Worm (Caenorhabditis elegans) whole organism, L4 larva: ENCODE results near the gene hdl-1.
A peak's percentile ranks its signal among the peaks of the same experiment; 100 is the strongest.

ENCODE experiments used
- D1046.2 ChIP-seq: fragments of 200-800 bp; sonication (Bioruptor generic); IDR thresholded peaks from 2 replicates; pipeline ENCODE4 v1.3.6; 2022; ENCODE audit warnings: missing genetic modification characterization, missing compliant biosample characterization
- F26F4.8 ChIP-seq: fragments of 200-800 bp; sonication (Bioruptor generic); conservative IDR thresholded peaks from 2 replicates; pipeline ENCODE4 v1.3.6; 2022; ENCODE audit warnings: missing genetic modification characterization, missing compliant biosample characterization
- F37D6.2 ChIP-seq: sonication (generic microtip); optimal IDR thresholded peaks from 2 replicates; lab custom pipeline; 2016; ENCODE audit warnings: mild to moderate bottlenecking, missing genetic modification characterization, missing compliant biosample characterization
- T26A8.4 ChIP-seq: fragments of 200-800 bp; sonication (Bioruptor generic); IDR thresholded peaks from 2 replicates; pipeline ENCODE4 v1.3.6; 2022; ENCODE audit warnings: missing genetic modification characterization, missing compliant biosample characterization
- aha-1 ChIP-seq: fragments of 150-350 bp; peaks from one replicate; lab custom pipeline; 2014; ENCODE audit warnings: missing biosample characterization, missing genetic modification characterization
- ama-1 ChIP-seq: fragments of 150-350 bp; optimal IDR thresholded peaks from 2 replicates; lab custom pipeline; 2014; ENCODE audit warnings: inconsistent platforms, mixed read lengths
- arid-1 ChIP-seq: fragments of 200-800 bp; sonication (Bioruptor generic); conservative IDR thresholded peaks from 2 replicates; pipeline ENCODE4 v1.3.6; 2022; ENCODE audit warnings: missing genetic modification reagents, missing genetic modification characterization, missing compliant biosample characterization
- daf-16 ChIP-seq, 3 experiments: sonication (generic microtip); optimal IDR thresholded peaks; 2 replicates each; lab custom pipeline; 2016 to 2017; ENCODE audit warnings: missing genetic modification characterization in 3 of 3, missing genetic modification reagents in 3 of 3, mild to moderate bottlenecking in 2 of 3, missing compliant biosample characterization in 2 of 3, missing biosample characterization in 1 of 3, moderate library complexity in 1 of 3
- daf-19 ChIP-seq: fragments of 200-800 bp; sonication (Bioruptor generic); conservative IDR thresholded peaks from 2 replicates; pipeline ENCODE4 v1.3.6; 2022; ENCODE audit warnings: missing genetic modification characterization, missing compliant biosample characterization
- dmd-6 ChIP-seq: fragments of 200-800 bp; sonication (Bioruptor generic); IDR thresholded peaks from 2 replicates; pipeline ENCODE4 v1.3.6; 2022; ENCODE audit warnings: missing genetic modification reagents, missing genetic modification characterization, missing compliant biosample characterization
- dve-1 ChIP-seq: sonication (generic microtip); optimal IDR thresholded peaks from 2 replicates; lab custom pipeline; 2017; ENCODE audit warnings: antibody characterized with exemption, mild to moderate bottlenecking, missing genetic modification characterization, missing compliant biosample characterization; ENCODE audit not compliant: insufficient read depth
- gei-8 ChIP-seq: fragments of 200-800 bp; sonication (Bioruptor generic); optimal IDR thresholded peaks from 2 replicates; lab custom pipeline; 2018; ENCODE audit warnings: mild to moderate bottlenecking, missing genetic modification characterization, missing compliant biosample characterization
- hif-1 ChIP-seq, 2 experiments: sonication (generic microtip); optimal IDR thresholded peaks; 2 replicates each; lab custom pipeline; 2016 to 2017; ENCODE audit warnings: missing compliant biosample characterization in 2 of 2, missing genetic modification characterization in 2 of 2, missing genetic modification reagents in 2 of 2, missing genotype in 2 of 2, mild to moderate bottlenecking in 1 of 2
- hlh-11 ChIP-seq: fragments of 200-800 bp; sonication (Bioruptor generic); optimal IDR thresholded peaks from 2 replicates; lab custom pipeline; 2018; ENCODE audit warnings: mild to moderate bottlenecking, missing genetic modification characterization, missing compliant biosample characterization
- hlh-30 ChIP-seq: sonication (generic microtip); optimal IDR thresholded peaks from 2 replicates; lab custom pipeline; 2017; ENCODE audit warnings: antibody characterized with exemption, mild to moderate bottlenecking, missing genetic modification characterization, missing compliant biosample characterization; ENCODE audit not compliant: insufficient read depth
- lin-1 ChIP-seq: fragments of 200-800 bp; sonication (Bioruptor generic); IDR thresholded peaks from 2 replicates; pipeline ENCODE4 v1.3.6; 2022; ENCODE audit warnings: missing genetic modification reagents, missing genetic modification characterization, missing compliant biosample characterization
- lin-38 ChIP-seq: fragments of 200-800 bp; sonication (Bioruptor generic); IDR thresholded peaks from 2 replicates; pipeline ENCODE4 v1.3.6; 2022; ENCODE audit warnings: missing genetic modification reagents, missing genetic modification characterization, missing compliant biosample characterization
- madf-9 ChIP-seq: fragments of 200-800 bp; sonication (Bioruptor generic); conservative IDR thresholded peaks from 2 replicates; pipeline ENCODE4 v1.3.6; 2022; ENCODE audit warnings: missing genetic modification reagents, missing genetic modification characterization, missing compliant biosample characterization
- mdl-1 ChIP-seq, 2 experiments: fragments of 150-350 bp in 1 of 2; sonication (generic microtip) in 1 of 2; optimal IDR thresholded peaks; 2 replicates each; lab custom pipeline; 2014 to 2017; ENCODE audit warnings: missing biosample characterization in 2 of 2, missing genetic modification characterization in 2 of 2
- mdt-29 ChIP-seq: fragments of 200-800 bp; sonication (Bioruptor generic); IDR thresholded peaks from 2 replicates; pipeline ENCODE4 v1.3.6; 2022; ENCODE audit warnings: missing genetic modification reagents, missing genetic modification characterization, missing compliant biosample characterization
- mep-1 ChIP-seq: fragments of 150-350 bp; sonication (generic microtip); optimal IDR thresholded peaks from 3 replicates; lab custom pipeline; 2014; ENCODE audit warnings: missing biosample characterization, missing genetic modification characterization
- mxl-2 ChIP-seq: fragments of 200-800 bp; sonication (Bioruptor generic); conservative IDR thresholded peaks from 2 replicates; pipeline ENCODE4 v1.3.6; 2022; ENCODE audit warnings: missing genetic modification reagents, missing genetic modification characterization, missing compliant biosample characterization
- nhr-10 ChIP-seq: fragments of 150-350 bp; optimal IDR thresholded peaks from 2 replicates; lab custom pipeline; 2014; ENCODE audit warnings: missing biosample characterization, missing genetic modification characterization
- nhr-111 ChIP-seq: fragments of 200-800 bp; sonication (Bioruptor generic); optimal IDR thresholded peaks from 2 replicates; lab custom pipeline; 2018; ENCODE audit warnings: mild to moderate bottlenecking, missing genetic modification characterization, missing compliant biosample characterization
- nhr-28 ChIP-seq: fragments of 150-350 bp; optimal IDR thresholded peaks from 2 replicates; lab custom pipeline; 2014; ENCODE audit warnings: missing biosample characterization, missing genetic modification characterization
- nhr-41 ChIP-seq: fragments of 200-800 bp; sonication (Bioruptor generic); IDR thresholded peaks from 2 replicates; pipeline ENCODE4 v1.3.6; 2022; ENCODE audit warnings: missing genetic modification reagents, missing genetic modification characterization, missing compliant biosample characterization
- nhr-42 ChIP-seq: fragments of 200-800 bp; sonication (Bioruptor generic); IDR thresholded peaks from 2 replicates; pipeline ENCODE4 v1.3.6; 2022; ENCODE audit warnings: missing genetic modification characterization, missing compliant biosample characterization
- nhr-48 ChIP-seq: sonication (generic microtip); optimal IDR thresholded peaks from 2 replicates; lab custom pipeline; 2016; ENCODE audit warnings: mild to moderate bottlenecking, missing genetic modification characterization, missing compliant biosample characterization
- pqm-1 ChIP-seq: sonication (generic microtip); optimal IDR thresholded peaks from 2 replicates; lab custom pipeline; 2017; ENCODE audit warnings: missing biosample characterization, missing genetic modification characterization
- rbr-2 ChIP-seq: sonication (generic microtip); optimal IDR thresholded peaks from 2 replicates; lab custom pipeline; 2016; ENCODE audit warnings: missing genotype, missing genetic modification characterization, missing compliant biosample characterization
- skn-1 ChIP-seq: fragments of 150-350 bp; optimal IDR thresholded peaks from 2 replicates; lab custom pipeline; 2014; ENCODE audit warnings: missing biosample characterization, missing genetic modification characterization
- spr-1 ChIP-seq: sonication (generic microtip); optimal IDR thresholded peaks from 2 replicates; lab custom pipeline; 2016; ENCODE audit warnings: mild to moderate bottlenecking, missing genetic modification characterization, missing compliant biosample characterization
- spr-3 ChIP-seq: fragments of 200-800 bp; sonication (Bioruptor generic); optimal IDR thresholded peaks from 2 replicates; lab custom pipeline; 2018; ENCODE audit warnings: mild to moderate bottlenecking, missing genetic modification characterization, missing compliant biosample characterization
- unc-62 ChIP-seq, 3 experiments: fragments of 150-350 bp in 1 of 3; sonication (generic microtip); optimal IDR thresholded peaks in 2 of 3; peaks in 1 of 3; 1 replicate in 1 of 3; 2 replicates in 2 of 3; lab custom pipeline; 2014 to 2017; ENCODE audit warnings: missing biosample characterization in 3 of 3, missing genetic modification characterization in 3 of 3, missing genetic modification reagents in 3 of 3, missing genotype in 1 of 3

Gene hdl-1

DNA sequence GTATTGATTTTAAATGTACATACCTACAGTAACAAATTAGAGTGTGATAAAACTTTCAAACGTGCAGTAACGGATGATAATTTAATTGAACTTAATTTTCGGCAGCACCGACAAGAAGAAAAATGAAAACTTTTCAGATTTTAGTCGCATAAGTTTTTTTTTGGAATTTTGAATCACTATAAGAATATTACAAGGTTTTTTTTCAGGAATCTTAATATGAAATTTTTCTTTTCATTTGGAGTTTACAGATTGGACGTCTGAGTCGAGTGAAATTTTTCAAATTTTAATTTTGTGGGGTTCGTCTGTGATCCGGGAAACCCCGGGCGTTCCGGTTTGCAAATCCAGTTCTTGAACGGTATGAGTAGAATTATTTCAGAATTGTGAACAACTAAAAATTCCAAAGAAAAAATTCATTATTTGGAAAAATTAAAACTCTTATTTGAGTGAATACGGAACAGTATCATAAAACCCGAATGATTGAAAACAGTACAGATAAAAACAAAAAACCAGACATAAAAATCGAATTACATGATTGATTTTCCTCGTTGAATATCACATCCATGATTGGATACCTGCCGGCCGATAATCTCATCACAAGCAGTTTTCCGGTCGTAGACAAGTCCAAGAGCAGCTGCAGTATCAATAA, 36.2 kb downstream of the hdl-1 start (continued):
- TF ChIP-seq nhr-42 (GFP tag; lab: Robert Waterston, UW) (0 out of 2 replicates have a peak, but pooled peaks have one; percentile 6), lin-38 (GFP tag; lab: Robert Waterston, UW) (peak; percentile 42), nhr-41 (no peak), gei-8 (no peak), ama-1 (lab: Kevin White, UChicago) (no peak), lin-1 (peak; percentile 35; the same call in 1 of the 2 replicates), T26A8.4 (GFP tag; lab: Robert Waterston, UW) (peak; percentile 81), skn-1 (tag; lab: Kevin White, UChicago) (no peak), nhr-111 (GFP tag; lab: Kevin White, UChicago) (no peak)

DNA sequence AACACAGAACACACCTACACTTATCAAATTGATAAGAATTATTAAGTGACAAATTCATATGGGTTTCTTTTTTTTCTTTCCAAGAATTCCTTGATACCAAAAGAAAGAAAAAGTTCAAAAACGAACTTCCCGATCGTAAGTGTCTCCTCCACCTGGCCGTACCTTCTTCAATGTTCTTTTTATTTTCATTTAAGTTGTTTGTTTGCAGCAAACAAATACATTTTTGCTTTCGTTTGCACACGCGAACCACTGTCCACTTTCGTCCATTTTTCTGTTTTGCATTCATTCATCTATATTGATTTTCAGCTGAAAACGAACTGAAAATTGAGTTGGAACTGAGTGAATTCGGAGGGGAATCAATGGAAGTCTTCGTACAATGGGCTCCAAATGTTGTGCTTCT, 37.9 kb downstream of the hdl-1 start, which contains the start of gene VZK822L.2:
Gene VZK822L.2 (plus strand): TSS at position 301 of the 400 bp plus-strand sequence.
- TF ChIP-seq daf-19, result no peak
- no peak for TF ChIP-seq daf-16 (GFP tag; optimal IDR thresholded peaks at IDR 0.05; lab: Kevin White, UChicago)
- peak; percentile 17 for TF ChIP-seq daf-16 (tag; optimal IDR thresholded peaks at IDR 0.05; lab: Kevin White, UChicago)
- TF ChIP-seq unc-62 (GFP tag; optimal IDR thresholded peaks at IDR 0.05 in 1 of 2; lab: Kevin White, UChicago), result peak in 1 of 2 experiments; percentile 18
- no peak for TF ChIP-seq unc-62 (tag; optimal IDR thresholded peaks at IDR 0.05; lab: Kevin White, UChicago)
- TF ChIP-seq mdt-29, result no peak
- peak; percentile 43 for TF ChIP-seq aha-1
- no peak for TF ChIP-seq madf-9 (GFP tag; lab: Robert Waterston, UW)
- no peak for TF ChIP-seq mdl-1 (tag; optimal IDR thresholded peaks at IDR 0.05; lab: Kevin White, UChicago)
- TF ChIP-seq nhr-28 (tag; lab: Kevin White, UChicago), result peak; percentile 23
- TF ChIP-seq dmd-6 (GFP tag; lab: Robert Waterston, UW), result peak; percentile 33; the same call in 1 of the 2 replicates
- TF ChIP-seq skn-1 (tag; lab: Kevin White, UChicago), result no peak
- no peak for TF ChIP-seq F26F4.8 (GFP tag; lab: Robert Waterston, UW)
- no peak for TF ChIP-seq nhr-42 (GFP tag; lab: Robert Waterston, UW)
- no peak for TF ChIP-seq hlh-30 (tag; lab: Kevin White, UChicago)
- TF ChIP-seq pqm-1 (tag; lab: Kevin White, UChicago), result peak; percentile 40
- TF ChIP-seq arid-1, result no peak
- TF ChIP-seq D1046.2, result no peak
- TF ChIP-seq mxl-2, result no peak

DNA sequence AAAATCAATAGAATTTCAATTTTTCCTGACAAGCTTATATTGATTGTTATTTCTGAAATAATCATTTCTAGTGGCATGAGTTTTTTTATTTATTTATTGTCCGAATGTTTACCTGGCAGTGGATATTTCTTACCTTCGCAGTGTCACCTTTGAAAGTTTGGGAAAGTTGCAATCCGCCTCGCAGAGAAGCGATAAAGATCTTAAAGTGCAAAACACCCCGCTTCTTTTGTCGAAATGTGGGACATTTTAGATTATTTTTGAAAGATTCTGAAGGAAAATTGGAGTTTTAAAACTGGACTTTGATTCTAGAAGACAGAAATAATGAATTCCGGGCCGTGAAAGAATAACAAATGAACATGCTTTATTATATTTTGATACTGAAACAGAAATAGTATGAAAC, 40.9 kb downstream of the hdl-1 start:
- no peak for TF ChIP-seq ama-1 (lab: Kevin White, UChicago)
- no peak for TF ChIP-seq spr-1 (tag; lab: Kevin White, UChicago)
- TF ChIP-seq, all 104 proteins: peak for 0

DNA sequence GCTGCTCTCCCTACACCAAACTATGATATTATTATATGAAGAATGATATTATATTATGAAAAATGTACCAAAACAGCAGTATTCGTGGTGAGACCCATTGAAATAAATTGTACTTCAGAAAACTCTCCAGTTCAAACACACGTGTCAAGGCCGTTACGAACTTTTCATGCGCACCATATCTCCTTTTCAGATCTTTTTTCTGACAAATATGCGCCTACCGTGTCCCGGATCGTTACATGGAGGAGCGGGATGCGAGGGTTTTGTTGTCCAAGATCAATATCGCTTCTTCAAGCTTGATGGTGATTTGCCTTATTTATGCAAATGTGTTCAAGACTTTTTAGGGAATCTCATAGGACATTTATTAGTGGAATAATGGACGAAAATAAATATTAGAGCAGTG, 45.9 kb downstream of the hdl-1 start:
- TF ChIP-seq pqm-1 (tag; lab: Kevin White, UChicago) (no peak), aha-1 (peak; percentile 24)

DNA sequence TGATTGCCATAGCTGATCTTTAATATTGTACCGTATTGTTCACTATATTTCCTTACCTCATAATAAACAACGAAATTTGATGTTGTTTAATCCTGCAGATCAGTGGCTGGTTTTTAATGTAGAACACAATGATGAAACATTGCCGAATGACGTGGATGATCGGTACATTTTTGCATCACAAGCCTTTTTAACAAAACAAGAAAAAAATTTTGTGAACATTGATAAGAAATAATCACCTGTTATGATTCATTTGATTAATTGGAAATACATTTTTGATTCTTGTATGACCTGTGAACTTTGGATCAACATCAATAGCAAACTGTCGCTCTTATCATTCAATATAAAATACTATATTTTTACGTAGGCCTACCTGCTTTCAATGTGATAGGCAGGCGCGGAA, 46.8 kb downstream of the hdl-1 start:
- TF ChIP-seq aha-1 (peak; percentile 55), mep-1 (tag; lab: Kevin White, UChicago) (peak; percentile 34), unc-62 (GFP tag; optimal IDR thresholded peaks at IDR 0.05 in 1 of 2; lab: Kevin White, UChicago) (no peak), unc-62 (tag; optimal IDR thresholded peaks at IDR 0.05; lab: Kevin White, UChicago) (no peak), hif-1 (tag; optimal IDR thresholded peaks at IDR 0.05; lab: Kevin White, UChicago) (no peak), nhr-48 (peak; percentile 10), nhr-28 (tag; lab: Kevin White, UChicago) (peak; percentile 8), spr-3 (GFP tag; lab: Kevin White, UChicago) (no peak), F37D6.2 (tag; lab: Kevin White, UChicago) (no peak), dve-1 (peak; percentile 27), nhr-10 (tag; lab: Kevin White, UChicago) (no peak), rbr-2 (tag; lab: Kevin White, UChicago) (no peak), hlh-30 (tag; lab: Kevin White, UChicago) (peak; percentile 33), hlh-11 (peak; percentile 24)
